Worm (Caenorhabditis elegans) whole organism, early embryonic: Measurements from ENCODE around the gene F59A7.7.

Experiments used
- B0310.2 ChIP-seq: sonication (generic microtip); optimal IDR thresholded peaks from 2 replicates; lab custom pipeline; 2016; ENCODE audit warnings: mild to moderate bottlenecking, missing genetic modification characterization, missing compliant biosample characterization
- F13C5.2 ChIP-seq: sonication (generic microtip); optimal IDR thresholded peaks from 2 replicates; lab custom pipeline; 2017; ENCODE audit warnings: mild to moderate bottlenecking, missing genetic modification characterization, inconsistent platforms, missing compliant biosample characterization
- aly-1 ChIP-seq: sonication (generic microtip); optimal IDR thresholded peaks from 2 replicates; lab custom pipeline; 2016; ENCODE audit warnings: missing genetic modification characterization, missing compliant biosample characterization
- ama-1 ChIP-seq: fragments of 150-350 bp; optimal IDR thresholded peaks from 2 replicates; lab custom pipeline; 2014
- ceh-13 ChIP-seq: fragments of 200-800 bp; sonication (Bioruptor generic); optimal IDR thresholded peaks from 2 replicates; lab custom pipeline; 2018; ENCODE audit warnings: mild to moderate bottlenecking, missing genetic modification characterization, missing compliant biosample characterization
- ceh-36 ChIP-seq: sonication (generic microtip); optimal IDR thresholded peaks from 2 replicates; lab custom pipeline; 2016; ENCODE audit warnings: missing genetic modification characterization, inconsistent platforms, missing compliant biosample characterization
- ets-7 ChIP-seq: sonication (generic microtip); optimal IDR thresholded peaks from 2 replicates; lab custom pipeline; 2016; ENCODE audit warnings: missing genotype, missing genetic modification characterization, missing compliant biosample characterization
- flt-1 ChIP-seq: fragments of 200-800 bp; sonication (Bioruptor generic); IDR thresholded peaks from 2 replicates; pipeline ENCODE4 v1.3.6; 2022; ENCODE audit warnings: missing genetic modification characterization, missing compliant biosample characterization
- hmbx-1 ChIP-seq: sonication (generic microtip); optimal IDR thresholded peaks from 2 replicates; lab custom pipeline; 2016; ENCODE audit warnings: mild to moderate bottlenecking, missing genetic modification characterization, missing compliant biosample characterization
- hmg-4 ChIP-seq: fragments of 200-800 bp; sonication (Bioruptor generic); optimal IDR thresholded peaks from 2 replicates; lab custom pipeline; 2018; ENCODE audit warnings: mild to moderate bottlenecking, missing genetic modification characterization, missing compliant biosample characterization
- hnd-1 ChIP-seq: sonication (generic microtip); optimal IDR thresholded peaks from 2 replicates; lab custom pipeline; 2016; ENCODE audit warnings: missing genetic modification characterization, missing compliant biosample characterization
- pes-1 ChIP-seq: fragments of 200-800 bp; sonication (Bioruptor generic); IDR thresholded peaks from 2 replicates; pipeline ENCODE4 v1.3.6; 2022; ENCODE audit warnings: missing genetic modification reagents, missing genetic modification characterization, missing compliant biosample characterization
- scrt-1 ChIP-seq: fragments of 200-800 bp; sonication (Bioruptor generic); IDR thresholded peaks from 2 replicates; pipeline ENCODE4 v1.3.6; 2022; ENCODE audit warnings: missing genetic modification characterization, missing compliant biosample characterization
- sea-1 ChIP-seq: fragments of 200-800 bp; sonication (Bioruptor generic); conservative IDR thresholded peaks from 2 replicates; pipeline ENCODE4 v1.3.6; 2022; ENCODE audit warnings: missing genetic modification characterization, missing compliant biosample characterization
- tbx-11 ChIP-seq: fragments of 200-800 bp; sonication (Bioruptor generic); IDR thresholded peaks from 2 replicates; pipeline ENCODE4 v1.3.6; 2022; ENCODE audit warnings: missing genetic modification characterization, missing compliant biosample characterization
- tbx-37 ChIP-seq: fragments of 200-800 bp; sonication (Bioruptor generic); conservative IDR thresholded peaks from 2 replicates; pipeline ENCODE4 v1.3.6; 2022; ENCODE audit warnings: missing genetic modification reagents, missing genetic modification characterization, missing compliant biosample characterization
- tra-4 ChIP-seq: sonication (generic microtip); optimal IDR thresholded peaks from 2 replicates; lab custom pipeline; 2017; ENCODE audit warnings: missing genetic modification characterization, missing compliant biosample characterization

Gene F59A7.7

ce11 chrV:2050790-2051189 is 38.9 kb downstream of the F59A7.7 start:
- no peak for TF ChIP-seq tbx-37
- no peak for TF ChIP-seq sea-1
- 0 out of 2 replicates have a peak, but pooled peaks have one; percentile 48 for TF ChIP-seq scrt-1 (GFP tag; lab: Robert Waterston, UW)
- TF ChIP-seq B0310.2 (tag; lab: Kevin White, UChicago): no peak
- TF ChIP-seq F13C5.2 (tag; lab: Kevin White, UChicago): no peak
- no peak for TF ChIP-seq ceh-36 (tag; lab: Kevin White, UChicago)
- no peak for TF ChIP-seq aly-1 (tag; lab: Kevin White, UChicago)

ce11 chrV:2051507-2051906 is 39.6 kb downstream of the F59A7.7 start, which contains the start of gene Y40B10A.11:
Y40B10A.11 (minus strand) TSS chrV:2051607.
- TF ChIP-seq hmbx-1 (tag; lab: Kevin White, UChicago) (no peak), flt-1 (GFP tag; lab: Robert Waterston, UW) (no peak), pes-1 (GFP tag; lab: Robert Waterston, UW) (no peak), ceh-13 (GFP tag; lab: Kevin White, UChicago) (no peak), ama-1 (lab: Kevin White, UChicago) (no peak), scrt-1 (GFP tag; lab: Robert Waterston, UW) (no peak), B0310.2 (tag; lab: Kevin White, UChicago) (no peak), ets-7 (tag; lab: Kevin White, UChicago) (no peak)

- TF ChIP-seq tbx-11 (no peak), F13C5.2 (tag; lab: Kevin White, UChicago) (no peak), pes-1 (GFP tag; lab: Robert Waterston, UW) (no peak), tra-4 (tag; lab: Kevin White, UChicago) (no peak), aly-1 (tag; lab: Kevin White, UChicago) (no peak), tbx-37 (no peak), ceh-36 (tag; lab: Kevin White, UChicago) (no peak), ama-1 (lab: Kevin White, UChicago) (no peak), hmbx-1 (tag; lab: Kevin White, UChicago) (no peak), hnd-1 (tag; lab: Kevin White, UChicago) (no peak), sea-1 (no peak), hmg-4 (GFP tag; lab: Kevin White, UChicago) (no peak), ets-7 (tag; lab: Kevin White, UChicago) (no peak), ceh-13 (GFP tag; lab: Kevin White, UChicago) (no peak), flt-1 (GFP tag; lab: Robert Waterston, UW) (no peak)
Measured at ce11 chrV:2053509-2053908, 41.6 kb downstream of the F59A7.7 start, which contains the start of gene comt-5. comt-5 (minus strand) TSS chrV:2053609.

- no peak for TF ChIP-seq ets-7 (tag; lab: Kevin White, UChicago)
- TF ChIP-seq scrt-1 (GFP tag; lab: Robert Waterston, UW): no peak
- no peak for TF ChIP-seq sea-1
- TF ChIP-seq B0310.2 (tag; lab: Kevin White, UChicago): no peak
- no peak for TF ChIP-seq tbx-37
- TF ChIP-seq tbx-11: no peak
- no peak for TF ChIP-seq hmg-4 (GFP tag; lab: Kevin White, UChicago)
- TF ChIP-seq hmbx-1 (tag; lab: Kevin White, UChicago): no peak
- TF ChIP-seq tra-4 (tag; lab: Kevin White, UChicago): no peak
- TF ChIP-seq aly-1 (tag; lab: Kevin White, UChicago): no peak
- TF ChIP-seq ceh-13 (GFP tag; lab: Kevin White, UChicago): no peak
- TF ChIP-seq ceh-36 (tag; lab: Kevin White, UChicago): no peak
- TF ChIP-seq ama-1 (lab: Kevin White, UChicago): no peak
- no peak for TF ChIP-seq hnd-1 (tag; lab: Kevin White, UChicago)
- no peak for TF ChIP-seq F13C5.2 (tag; lab: Kevin White, UChicago)
Measured at ce11 chrV:2054254-2054653, 42.4 kb downstream of the F59A7.7 start.

- no peak for TF ChIP-seq hnd-1 (tag; lab: Kevin White, UChicago)
- TF ChIP-seq scrt-1 (GFP tag; lab: Robert Waterston, UW): no peak
- TF ChIP-seq hmbx-1 (tag; lab: Kevin White, UChicago): no peak
- TF ChIP-seq tra-4 (tag; lab: Kevin White, UChicago): no peak
- TF ChIP-seq ama-1 (lab: Kevin White, UChicago): no peak
- no peak for TF ChIP-seq hmg-4 (GFP tag; lab: Kevin White, UChicago)
- TF ChIP-seq sea-1: no peak
- no peak for TF ChIP-seq flt-1 (GFP tag; lab: Robert Waterston, UW)
- no peak for TF ChIP-seq tbx-11
- TF ChIP-seq ceh-36 (tag; lab: Kevin White, UChicago): no peak
- TF ChIP-seq tbx-37: no peak
- TF ChIP-seq B0310.2 (tag; lab: Kevin White, UChicago): no peak
- no peak for TF ChIP-seq pes-1 (GFP tag; lab: Robert Waterston, UW)
- TF ChIP-seq F13C5.2 (tag; lab: Kevin White, UChicago): no peak
- no peak for TF ChIP-seq ceh-13 (GFP tag; lab: Kevin White, UChicago)
- no peak for TF ChIP-seq ets-7 (tag; lab: Kevin White, UChicago)
- TF ChIP-seq aly-1 (tag; lab: Kevin White, UChicago): no peak
Measured at ce11 chrV:2055765-2056504, 44.1 kb downstream of the F59A7.7 start.

- TF ChIP-seq ama-1 (lab: Kevin White, UChicago) (no peak), B0310.2 (tag; lab: Kevin White, UChicago) (no peak), hnd-1 (tag; lab: Kevin White, UChicago) (no peak), ceh-13 (GFP tag; lab: Kevin White, UChicago) (no peak)
Measured at ce11 chrV:2057324-2057723, 45.4 kb downstream of the F59A7.7 start, which contains the start of gene comt-3. comt-3 (plus strand) TSS chrV:2057537.
